Fruit fly (Drosophila melanogaster): Measurements from ENCODE around the gene COX6B.

- no peak for TF ChIP-seq CG14655 (GFP tag; optimal IDR thresholded peaks at IDR 0.05)
- TF ChIP-seq Snoo (tag; optimal IDR thresholded peaks at IDR 0.05): no peak
- no peak for TF ChIP-seq EcR (GFP tag; optimal IDR thresholded peaks at IDR 0.05)
- no peak for TF ChIP-seq CG34367 (tag; optimal IDR thresholded peaks at IDR 0.05)
- TF ChIP-seq CG12605 (GFP tag; IDR thresholded peaks at IDR 0.05): no peak
- no peak for TF ChIP-seq CG8301 (tag; optimal IDR thresholded peaks at IDR 0.05)
- no peak for TF ChIP-seq CG8159 (tag; optimal IDR thresholded peaks at IDR 0.05)
- no peak for TF ChIP-seq CG32121 (GFP tag; IDR thresholded peaks at IDR 0.05)
- no peak for TF ChIP-seq CG15710 (tag; optimal IDR thresholded peaks at IDR 0.05)
- no peak for TF ChIP-seq CG4496 (GFP tag; IDR thresholded peaks at IDR 0.05)
- no peak for TF ChIP-seq CG13204 (GFP tag; optimal IDR thresholded peaks at IDR 0.05)
These were observed 32.2 kb downstream of the COX6B start for dm6 chrX:19711936-19712335.
